Worm (Caenorhabditis elegans) whole organism, L4 larva: ENCODE measurements around the gene T28H10.1.

ENCODE experiments used
- F10B5.3 ChIP-seq: sonication (generic microtip); optimal IDR thresholded peaks from 2 replicates; lab custom pipeline; 2016; ENCODE audit warnings: mild to moderate bottlenecking, missing genetic modification characterization, missing compliant biosample characterization
- F26F4.8 ChIP-seq: fragments of 200-800 bp; sonication (Bioruptor generic); conservative IDR thresholded peaks from 2 replicates; pipeline ENCODE4 v1.3.6; 2022; ENCODE audit warnings: missing genetic modification characterization, missing compliant biosample characterization
- F49E8.2 ChIP-seq: sonication (generic microtip); optimal IDR thresholded peaks from 2 replicates; lab custom pipeline; 2016; ENCODE audit warnings: missing compliant biosample characterization, mild to moderate bottlenecking, missing genetic modification characterization, borderline replicate concordance
- R02D3.7 ChIP-seq: fragments of 150-350 bp; sonication (generic microtip); optimal IDR thresholded peaks from 3 replicates; lab custom pipeline; 2014; ENCODE audit warnings: missing biosample characterization, missing genetic modification characterization
- T20F7.1 ChIP-seq: fragments of 200-800 bp; sonication (Bioruptor generic); optimal IDR thresholded peaks from 2 replicates; lab custom pipeline; 2018; ENCODE audit warnings: mild to moderate bottlenecking, missing genetic modification characterization, missing compliant biosample characterization
- Y105C5A.15 ChIP-seq: fragments of 200-800 bp; sonication (Bioruptor generic); IDR thresholded peaks from 2 replicates; pipeline ENCODE4 v1.3.6; 2022; ENCODE audit warnings: missing genetic modification characterization, missing compliant biosample characterization
- ceh-20 ChIP-seq: fragments of 200-800 bp; sonication (Bioruptor generic); IDR thresholded peaks from 2 replicates; pipeline ENCODE4 v1.3.6; 2022; ENCODE audit warnings: missing genetic modification reagents, missing genetic modification characterization, missing compliant biosample characterization
- ceh-62 ChIP-seq: sonication (generic microtip); optimal IDR thresholded peaks from 2 replicates; lab custom pipeline; 2017; ENCODE audit warnings: missing biosample characterization, missing genetic modification characterization
- ces-1 ChIP-seq: fragments of 150-350 bp; sonication (generic microtip); optimal IDR thresholded peaks from 4 replicates; lab custom pipeline; 2014; ENCODE audit warnings: missing biosample characterization, missing genetic modification reagents, missing genetic modification characterization
- daf-16 ChIP-seq, 3 experiments: sonication (generic microtip); optimal IDR thresholded peaks; 2 replicates each; lab custom pipeline; 2016 to 2017; ENCODE audit warnings: missing genetic modification characterization in 3 of 3, missing genetic modification reagents in 3 of 3, mild to moderate bottlenecking in 2 of 3, missing compliant biosample characterization in 2 of 3, missing biosample characterization in 1 of 3, moderate library complexity in 1 of 3
- daf-19 ChIP-seq: fragments of 200-800 bp; sonication (Bioruptor generic); conservative IDR thresholded peaks from 2 replicates; pipeline ENCODE4 v1.3.6; 2022; ENCODE audit warnings: missing genetic modification characterization, missing compliant biosample characterization
- dmd-6 ChIP-seq: fragments of 200-800 bp; sonication (Bioruptor generic); IDR thresholded peaks from 2 replicates; pipeline ENCODE4 v1.3.6; 2022; ENCODE audit warnings: missing genetic modification reagents, missing genetic modification characterization, missing compliant biosample characterization
- dmd-8 ChIP-seq: fragments of 200-800 bp; sonication (Bioruptor generic); IDR thresholded peaks from 2 replicates; pipeline ENCODE4 v1.3.6; 2022; ENCODE audit warnings: missing genetic modification characterization, missing compliant biosample characterization
- dmd-9 ChIP-seq: fragments of 200-800 bp; sonication (Bioruptor generic); IDR thresholded peaks from 2 replicates; pipeline ENCODE4 v1.3.6; 2022; ENCODE audit warnings: missing genetic modification reagents, missing genetic modification characterization, missing compliant biosample characterization
- dpl-1 ChIP-seq: fragments of 150-350 bp; optimal IDR thresholded peaks from 2 replicates; lab custom pipeline; 2014; ENCODE audit warnings: missing biosample characterization, missing genetic modification reagents, missing genetic modification characterization
- duxl-1 ChIP-seq: sonication (generic microtip); optimal IDR thresholded peaks from 2 replicates; lab custom pipeline; 2016; ENCODE audit warnings: mild to moderate bottlenecking, missing genetic modification characterization, moderate library complexity, missing compliant biosample characterization; ENCODE audit not compliant: poor library complexity
- dve-1 ChIP-seq: sonication (generic microtip); optimal IDR thresholded peaks from 2 replicates; lab custom pipeline; 2017; ENCODE audit warnings: antibody characterized with exemption, mild to moderate bottlenecking, missing genetic modification characterization, missing compliant biosample characterization; ENCODE audit not compliant: insufficient read depth
- egl-27 ChIP-seq: sonication (generic microtip); optimal IDR thresholded peaks from 3 replicates; lab custom pipeline; 2017; ENCODE audit warnings: missing biosample characterization, missing genetic modification reagents, missing genetic modification characterization
- fkh-10 ChIP-seq: fragments of 150-350 bp; optimal IDR thresholded peaks from 2 replicates; lab custom pipeline; 2014; ENCODE audit warnings: missing biosample characterization, missing genetic modification reagents, missing genetic modification characterization
- hlh-11 ChIP-seq: fragments of 200-800 bp; sonication (Bioruptor generic); optimal IDR thresholded peaks from 2 replicates; lab custom pipeline; 2018; ENCODE audit warnings: mild to moderate bottlenecking, missing genetic modification characterization, missing compliant biosample characterization
- hlh-30 ChIP-seq: sonication (generic microtip); optimal IDR thresholded peaks from 2 replicates; lab custom pipeline; 2017; ENCODE audit warnings: antibody characterized with exemption, mild to moderate bottlenecking, missing genetic modification characterization, missing compliant biosample characterization; ENCODE audit not compliant: insufficient read depth
- lin-13 ChIP-seq: fragments of 150-350 bp; optimal IDR thresholded peaks from 2 replicates; lab custom pipeline; 2014; ENCODE audit warnings: missing biosample characterization, missing genetic modification reagents, missing genetic modification characterization
- lin-29 ChIP-seq: fragments of 200-800 bp; sonication (Bioruptor generic); IDR thresholded peaks from 2 replicates; pipeline ENCODE4 v1.3.6; 2022; ENCODE audit warnings: missing genetic modification reagents, missing genetic modification characterization, missing compliant biosample characterization
- lin-38 ChIP-seq: fragments of 200-800 bp; sonication (Bioruptor generic); IDR thresholded peaks from 2 replicates; pipeline ENCODE4 v1.3.6; 2022; ENCODE audit warnings: missing genetic modification reagents, missing genetic modification characterization, missing compliant biosample characterization
- lir-3 ChIP-seq: sonication (generic microtip); optimal IDR thresholded peaks from 2 replicates; lab custom pipeline; 2016; ENCODE audit warnings: mild to moderate bottlenecking, missing genetic modification characterization, missing compliant biosample characterization
- lsy-2 ChIP-seq, 2 experiments: fragments of 150-350 bp in 1 of 2; sonication (generic microtip) in 1 of 2; optimal IDR thresholded peaks; 2 replicates each; lab custom pipeline; 2014 to 2017; ENCODE audit warnings: missing biosample characterization in 2 of 2, missing genetic modification characterization in 2 of 2
- mep-1 ChIP-seq: fragments of 150-350 bp; sonication (generic microtip); optimal IDR thresholded peaks from 3 replicates; lab custom pipeline; 2014; ENCODE audit warnings: missing biosample characterization, missing genetic modification characterization
- mes-2 ChIP-seq: sonication (generic microtip); optimal IDR thresholded peaks from 2 replicates; lab custom pipeline; 2016; ENCODE audit warnings: missing genotype, mild to moderate bottlenecking, missing genetic modification characterization, missing compliant biosample characterization; ENCODE audit not compliant: poor library complexity, severe bottlenecking
- mxl-2 ChIP-seq: fragments of 200-800 bp; sonication (Bioruptor generic); conservative IDR thresholded peaks from 2 replicates; pipeline ENCODE4 v1.3.6; 2022; ENCODE audit warnings: missing genetic modification reagents, missing genetic modification characterization, missing compliant biosample characterization
- nhr-10 ChIP-seq: fragments of 150-350 bp; optimal IDR thresholded peaks from 2 replicates; lab custom pipeline; 2014; ENCODE audit warnings: missing biosample characterization, missing genetic modification characterization
- nhr-102 ChIP-seq: sonication (generic microtip); optimal IDR thresholded peaks from 2 replicates; lab custom pipeline; 2016; ENCODE audit warnings: mild to moderate bottlenecking, missing genetic modification characterization, moderate library complexity, missing compliant biosample characterization
- nhr-11 ChIP-seq: fragments of 150-350 bp; optimal IDR thresholded peaks from 2 replicates; lab custom pipeline; 2014; ENCODE audit warnings: missing biosample characterization, missing genetic modification characterization
- nhr-28 ChIP-seq: fragments of 150-350 bp; optimal IDR thresholded peaks from 2 replicates; lab custom pipeline; 2014; ENCODE audit warnings: missing biosample characterization, missing genetic modification characterization
- nhr-41 ChIP-seq: fragments of 200-800 bp; sonication (Bioruptor generic); IDR thresholded peaks from 2 replicates; pipeline ENCODE4 v1.3.6; 2022; ENCODE audit warnings: missing genetic modification reagents, missing genetic modification characterization, missing compliant biosample characterization
- nhr-48 ChIP-seq: sonication (generic microtip); optimal IDR thresholded peaks from 2 replicates; lab custom pipeline; 2016; ENCODE audit warnings: mild to moderate bottlenecking, missing genetic modification characterization, missing compliant biosample characterization
- nhr-6 ChIP-seq: fragments of 150-350 bp; optimal IDR thresholded peaks from 2 replicates; lab custom pipeline; 2014; ENCODE audit warnings: missing biosample characterization, missing genetic modification characterization
- nhr-77 ChIP-seq: fragments of 150-350 bp; optimal IDR thresholded peaks from 2 replicates; lab custom pipeline; 2014; ENCODE audit warnings: missing biosample characterization, missing genetic modification characterization
- php-3 ChIP-seq: fragments of 200-800 bp; sonication (Bioruptor generic); IDR thresholded peaks from 2 replicates; pipeline ENCODE4 v1.3.6; 2022; ENCODE audit warnings: missing genetic modification reagents, missing genetic modification characterization, missing compliant biosample characterization
- pqm-1 ChIP-seq: sonication (generic microtip); optimal IDR thresholded peaks from 2 replicates; lab custom pipeline; 2017; ENCODE audit warnings: missing biosample characterization, missing genetic modification characterization
- rbr-2 ChIP-seq: sonication (generic microtip); optimal IDR thresholded peaks from 2 replicates; lab custom pipeline; 2016; ENCODE audit warnings: missing genotype, missing genetic modification characterization, missing compliant biosample characterization
- spr-1 ChIP-seq: sonication (generic microtip); optimal IDR thresholded peaks from 2 replicates; lab custom pipeline; 2016; ENCODE audit warnings: mild to moderate bottlenecking, missing genetic modification characterization, missing compliant biosample characterization
- spr-3 ChIP-seq: fragments of 200-800 bp; sonication (Bioruptor generic); optimal IDR thresholded peaks from 2 replicates; lab custom pipeline; 2018; ENCODE audit warnings: mild to moderate bottlenecking, missing genetic modification characterization, missing compliant biosample characterization
- tag-97 ChIP-seq: fragments of 200-800 bp; sonication (Bioruptor generic); IDR thresholded peaks from 2 replicates; pipeline ENCODE4 v1.3.6; 2022; ENCODE audit warnings: missing genetic modification characterization, missing compliant biosample characterization
- unc-39 ChIP-seq: sonication (generic microtip); optimal IDR thresholded peaks from 2 replicates; lab custom pipeline; 2017; ENCODE audit warnings: missing biosample characterization, missing genetic modification characterization
- unc-62 ChIP-seq, 3 experiments: fragments of 150-350 bp in 1 of 3; sonication (generic microtip); optimal IDR thresholded peaks in 2 of 3; peaks in 1 of 3; 1 replicate in 1 of 3; 2 replicates in 2 of 3; lab custom pipeline; 2014 to 2017; ENCODE audit warnings: missing biosample characterization in 3 of 3, missing genetic modification characterization in 3 of 3, missing genetic modification reagents in 3 of 3, missing genotype in 1 of 3
- vab-7 ChIP-seq: fragments of 200-800 bp; sonication (Bioruptor generic); IDR thresholded peaks from 2 replicates; pipeline ENCODE4 v1.3.6; 2022; ENCODE audit warnings: missing genetic modification reagents, missing genetic modification characterization, missing compliant biosample characterization
- zip-2 ChIP-seq: fragments of 150-350 bp; optimal IDR thresholded peaks from 2 replicates; lab custom pipeline; 2014; ENCODE audit warnings: missing biosample characterization, missing genetic modification characterization
- ztf-11 ChIP-seq: fragments of 150-350 bp; optimal IDR thresholded peaks from 2 replicates; lab custom pipeline; 2014; ENCODE audit warnings: missing biosample characterization, missing genetic modification characterization

The T28H10.1 gene

DNA sequence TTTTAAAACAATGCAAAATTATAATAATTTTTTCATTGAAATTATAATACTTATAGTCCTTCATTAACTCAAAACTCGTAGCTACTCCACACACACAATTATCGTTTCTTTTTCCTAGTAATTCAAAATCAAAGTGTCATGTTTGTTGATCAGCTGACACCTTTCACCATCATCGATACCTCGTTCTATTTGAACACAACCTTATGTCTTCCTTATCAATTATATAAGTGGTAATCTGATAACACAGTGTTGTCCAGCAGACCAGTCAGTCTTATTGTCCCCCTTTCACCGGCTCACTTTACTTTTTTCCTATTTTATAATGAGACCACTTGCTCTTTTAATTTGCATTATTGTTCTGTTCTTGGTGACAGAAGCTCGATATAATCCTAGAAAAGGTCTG is 9.2 kb downstream of the T28H10.1 start, which contains the start of the genes T28H10.2 and lgmn-1:
TSS of gene T28H10.2 (minus strand) at position 177 of the 400 bp plus-strand sequence.
TSS of gene lgmn-1 (plus strand) at position 284 of the 400 bp plus-strand sequence.
- TF ChIP-seq nhr-28 (tag; lab: Kevin White, UChicago) (peak; percentile 91), unc-62 (GFP tag; optimal IDR thresholded peaks at IDR 0.05 in 1 of 2; lab: Kevin White, UChicago) (no peak), unc-62 (tag; optimal IDR thresholded peaks at IDR 0.05; lab: Kevin White, UChicago) (no peak), nhr-102 (tag; lab: Kevin White, UChicago) (peak; percentile 11), dmd-6 (GFP tag; lab: Robert Waterston, UW) (peak; percentile 78), egl-27 (tag; lab: Kevin White, UChicago) (no peak), dve-1 (tag; lab: Kevin White, UChicago) (peak; percentile 77), daf-16 (GFP tag; optimal IDR thresholded peaks at IDR 0.05; lab: Kevin White, UChicago) (peak in 1 of 2 experiments; percentile 31), daf-16 (tag; optimal IDR thresholded peaks at IDR 0.05; lab: Kevin White, UChicago) (peak; percentile 91), lin-29 (GFP tag; lab: Robert Waterston, UW) (no peak), T20F7.1 (GFP tag; lab: Kevin White, UChicago) (peak; percentile 50), F10B5.3 (tag; lab: Kevin White, UChicago) (no peak), hlh-11 (tag; lab: Kevin White, UChicago) (peak; percentile 84), hlh-30 (peak; percentile 84), ztf-11 (no peak), Y105C5A.15 (GFP tag; lab: Robert Waterston, UW) (no peak), lin-13 (GFP tag; lab: Kevin White, UChicago) (no peak), php-3 (GFP tag; lab: Robert Waterston, UW) (0 out of 2 replicates have a peak, but pooled peaks have one; percentile 28), lir-3 (tag; lab: Kevin White, UChicago) (no peak), fkh-10 (GFP tag; lab: Kevin White, UChicago) (no peak), nhr-77 (tag; lab: Kevin White, UChicago) (peak; percentile 69), mep-1 (peak; percentile 21), lsy-2 (tag; optimal IDR thresholded peaks at IDR 0.05; lab: Kevin White, UChicago) (peak in 1 of 2 experiments; percentile 20), F49E8.2 (tag; lab: Kevin White, UChicago) (no peak), nhr-48 (tag; lab: Kevin White, UChicago) (peak; percentile 17), dmd-9 (no peak), dpl-1 (GFP tag; lab: Kevin White, UChicago) (no peak), lin-38 (GFP tag; lab: Robert Waterston, UW) (no peak), nhr-10 (tag; lab: Kevin White, UChicago) (no peak), daf-19 (no peak), ceh-62 (tag; lab: Kevin White, UChicago) (no peak), pqm-1 (tag; lab: Kevin White, UChicago) (peak; percentile 94)

DNA sequence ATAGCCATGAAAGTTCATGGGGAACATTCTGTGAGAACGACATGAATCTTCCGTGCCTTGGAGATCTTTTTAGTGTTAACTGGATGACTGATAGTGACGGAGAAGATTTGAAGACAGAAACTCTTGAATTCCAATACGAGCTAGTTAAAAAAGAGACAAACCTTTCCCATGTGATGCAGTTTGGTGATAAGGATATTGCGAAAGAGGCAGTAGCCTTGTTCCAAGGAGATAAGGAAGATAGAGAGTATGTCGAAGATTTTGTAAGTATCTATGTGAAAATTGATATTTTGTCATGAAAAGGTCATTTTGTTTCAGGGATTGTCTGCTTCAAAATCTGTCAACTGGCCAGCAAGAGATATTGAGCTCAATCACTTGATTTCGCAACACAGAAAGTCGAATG is 10.3 kb downstream of the T28H10.1 start:
- TF ChIP-seq F49E8.2 (tag; lab: Kevin White, UChicago): no peak
- no peak for TF ChIP-seq daf-19
- peak; percentile 37 for TF ChIP-seq mes-2 (tag; lab: Kevin White, UChicago)
- peak; percentile 33 for TF ChIP-seq hlh-11 (tag; lab: Kevin White, UChicago)
- TF ChIP-seq mxl-2 (GFP tag; lab: Robert Waterston, UW): no peak
- no peak for TF ChIP-seq unc-39
- TF ChIP-seq lin-29 (GFP tag; lab: Robert Waterston, UW): no peak
- TF ChIP-seq nhr-102 (tag; lab: Kevin White, UChicago): no peak
- no peak for TF ChIP-seq spr-3 (GFP tag; lab: Kevin White, UChicago)
- TF ChIP-seq R02D3.7 (tag; lab: Kevin White, UChicago): no peak
- peak; percentile 25; the same call in 1 of the 2 replicates for TF ChIP-seq dmd-6 (GFP tag; lab: Robert Waterston, UW)
- TF ChIP-seq nhr-11: peak; percentile 12
- TF ChIP-seq daf-16 (GFP tag; optimal IDR thresholded peaks at IDR 0.05; lab: Kevin White, UChicago): no peak
- peak; percentile 19 for TF ChIP-seq daf-16 (tag; optimal IDR thresholded peaks at IDR 0.05; lab: Kevin White, UChicago)
- TF ChIP-seq ceh-20 (GFP tag; lab: Robert Waterston, UW): no peak
- TF ChIP-seq dmd-8 (GFP tag; lab: Robert Waterston, UW): no peak
- TF ChIP-seq spr-1 (tag; lab: Kevin White, UChicago): no peak
- TF ChIP-seq zip-2: no peak
- no peak for TF ChIP-seq vab-7 (GFP tag; lab: Robert Waterston, UW)
- no peak for TF ChIP-seq rbr-2
- no peak for TF ChIP-seq F26F4.8 (GFP tag; lab: Robert Waterston, UW)
- TF ChIP-seq ces-1 (GFP tag; lab: Kevin White, UChicago): no peak
- TF ChIP-seq tag-97: no peak
- TF ChIP-seq nhr-41 (GFP tag; lab: Robert Waterston, UW): no peak
- no peak for TF ChIP-seq duxl-1 (tag; lab: Kevin White, UChicago)
- TF ChIP-seq nhr-6: peak; percentile 36
